In the genomic region with DNA sequence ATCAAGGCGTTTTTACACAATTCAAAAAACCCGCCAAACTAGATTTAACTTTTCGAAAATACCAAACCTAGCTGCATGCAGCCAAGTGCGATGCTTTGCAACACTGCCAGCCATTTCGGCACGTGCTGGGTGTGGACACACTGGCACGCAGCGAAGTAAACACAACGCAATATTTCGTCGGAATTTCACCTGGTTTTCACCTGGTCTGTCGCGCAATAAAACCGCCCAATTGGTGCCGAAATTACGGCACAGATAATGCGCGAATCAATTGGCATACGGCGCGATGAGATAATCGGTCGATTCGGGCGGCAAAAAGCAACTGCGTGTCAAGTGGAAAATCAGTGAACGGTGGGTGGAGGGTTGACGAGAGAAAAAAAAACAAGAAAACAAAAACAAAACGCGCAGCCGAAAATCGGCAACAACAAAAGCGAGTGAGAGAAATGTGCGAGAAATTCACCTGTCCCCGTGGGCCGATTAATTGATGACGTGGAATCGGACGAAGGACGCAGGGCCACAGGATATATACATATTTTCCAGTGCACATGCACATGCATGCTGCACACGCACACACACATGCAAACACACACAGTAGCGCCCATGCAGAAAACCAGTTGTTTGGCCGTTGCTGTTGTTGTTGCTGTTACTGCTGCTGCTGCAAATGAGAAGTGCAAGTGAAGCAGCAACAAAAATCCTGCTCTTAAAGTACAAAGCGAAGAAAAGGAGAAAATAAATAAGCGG, we compare ENCODE assay signal across 4 fruit fly cellular contexts.
TF ChIP-seq lines count a peak whose summit lies in the region.

Gene Mnn1, plus strand, starts transcription at position 113 of the 738 bp plus-strand sequence.

TF ChIP-seq in whole organism, adult, 20 proteins besides CTCF, POLR2A, EP300 and RAD21 (continued from another document):
- TF ChIP-seq toe (GFP tag; optimal IDR thresholded peaks at IDR 0.05; lab: Kevin White, UChicago) (no peak), bab1 (GFP tag; optimal IDR thresholded peaks at IDR 0.05; lab: Kevin White, UChicago) (peak; percentile 77), CG11617 (GFP tag; optimal IDR thresholded peaks at IDR 0.05; lab: Kevin White, UChicago) (peak; percentile 63), Mnt (GFP tag; optimal IDR thresholded peaks at IDR 0.05; lab: Kevin White, UChicago) (peak; percentile 100)

TF ChIP-seq in whole organism, embryonic, 481 proteins besides CTCF, POLR2A, EP300 and RAD21 (continued from another document and continues in another):
- peak; percentile 69 for TF ChIP-seq Myb (GFP tag; optimal IDR thresholded peaks at IDR 0.05; lab: Kevin White, UChicago)
- peak; percentile 3 for TF ChIP-seq CG3065 (GFP tag; optimal IDR thresholded peaks at IDR 0.05; lab: Kevin White, UChicago)
- peak; percentile 97 for TF ChIP-seq nerfin-1 (tag; optimal IDR thresholded peaks at IDR 0.05; lab: Kevin White, UChicago)
- TF ChIP-seq CG15601 (tag; optimal IDR thresholded peaks at IDR 0.05; lab: Kevin White, UChicago), result peak; percentile 13
- TF ChIP-seq jumu (GFP tag; optimal IDR thresholded peaks at IDR 0.05; lab: Kevin White, UChicago), result peak; percentile 32
- 0 out of 2 replicates have a peak, but pooled peaks have one; percentile 15 for TF ChIP-seq E2f1 (GFP tag; IDR thresholded peaks at IDR 0.05; lab: Robert Waterston, UW)
- no peak for TF ChIP-seq pita (GFP tag; optimal IDR thresholded peaks at IDR 0.05; lab: Kevin White, UChicago)
- TF ChIP-seq CG9797 (GFP tag; optimal IDR thresholded peaks at IDR 0.05; lab: Kevin White, UChicago), result peak; percentile 92
- peak; percentile 80 for TF ChIP-seq stwl (tag; optimal IDR thresholded peaks at IDR 0.05; lab: Kevin White, UChicago)
- no peak for TF ChIP-seq CG12236 (GFP tag; optimal IDR thresholded peaks at IDR 0.05; lab: Kevin White, UChicago)
- TF ChIP-seq Awh (GFP tag; IDR thresholded peaks at IDR 0.05; lab: Robert Waterston, UW), result no peak
- TF ChIP-seq wek (GFP tag; optimal IDR thresholded peaks at IDR 0.05; lab: Kevin White, UChicago), result no peak
- peak; percentile 24 for TF ChIP-seq CG13424 (tag; optimal IDR thresholded peaks at IDR 0.05; lab: Kevin White, UChicago)
- TF ChIP-seq sens (GFP tag; lab: Kevin White, UChicago), result peak; percentile 81
- no peak for TF ChIP-seq CG8765 (GFP tag; IDR thresholded peaks at IDR 0.05; lab: Robert Waterston, UW)
- TF ChIP-seq sqz (GFP tag; optimal IDR thresholded peaks at IDR 0.05; lab: Kevin White, UChicago), result peak; percentile 93
- peak; percentile 22; the same call in 1 of the 2 replicates for TF ChIP-seq NFAT (GFP tag; IDR thresholded peaks at IDR 0.05; lab: Robert Waterston, UW)
- TF ChIP-seq emc (GFP tag; optimal IDR thresholded peaks at IDR 0.05; lab: Kevin White, UChicago), result peak; percentile 22
- TF ChIP-seq CG11723 (GFP tag; optimal IDR thresholded peaks at IDR 0.05; lab: Kevin White, UChicago), result no peak
- peak; percentile 70 for TF ChIP-seq CG2116 (GFP tag; optimal IDR thresholded peaks at IDR 0.05; lab: Kevin White, UChicago)
- TF ChIP-seq CG11456 (GFP tag; IDR thresholded peaks at IDR 0.05; lab: Robert Waterston, UW), result 0 out of 3 replicates have a peak, but pooled peaks have one; percentile 41
- TF ChIP-seq Meics (GFP tag; optimal IDR thresholded peaks at IDR 0.05; lab: Kevin White, UChicago), result peak; percentile 93
- peak; percentile 86 for TF ChIP-seq D (optimal IDR thresholded peaks at IDR 0.05; lab: Kevin White, UChicago)
- no peak for TF ChIP-seq D (GFP tag; optimal IDR thresholded peaks at IDR 0.05; lab: Kevin White, UChicago)
- no peak for TF ChIP-seq CG31224 (GFP tag; IDR thresholded peaks at IDR 0.05; lab: Robert Waterston, UW)
- TF ChIP-seq amos (GFP tag; IDR thresholded peaks at IDR 0.05; lab: Robert Waterston, UW; ENCODE audit: partially characterized antibody), result no peak; the same call in 1 of the 2 replicates
- TF ChIP-seq CG34376 (GFP tag; optimal IDR thresholded peaks at IDR 0.05; lab: Kevin White, UChicago), result peak; percentile 65
- TF ChIP-seq CG11247 (GFP tag; IDR thresholded peaks at IDR 0.05; lab: Robert Waterston, UW), result 0 out of 2 replicates have a peak, but pooled peaks have one; percentile 5
- peak; percentile 10 for TF ChIP-seq CG4820 (GFP tag; optimal IDR thresholded peaks at IDR 0.05; lab: Kevin White, UChicago)
- peak; percentile 26; the same call in 1 of the 2 replicates for TF ChIP-seq tna (GFP tag; IDR thresholded peaks at IDR 0.05; lab: Robert Waterston, UW; ENCODE audit: partially characterized antibody)
- TF ChIP-seq Fer1 (GFP tag; optimal IDR thresholded peaks at IDR 0.05; lab: Kevin White, UChicago), result peak; percentile 67
- TF ChIP-seq btn (GFP tag; optimal IDR thresholded peaks at IDR 0.05; lab: Kevin White, UChicago), result peak; percentile 6
- peak; percentile 69 for TF ChIP-seq trem (tag; optimal IDR thresholded peaks at IDR 0.05; lab: Kevin White, UChicago)
- peak; percentile 26; the same call in 1 of the 2 replicates for TF ChIP-seq Xrp1 (GFP tag; IDR thresholded peaks at IDR 0.05; lab: Robert Waterston, UW)
- TF ChIP-seq toy (GFP tag; IDR thresholded peaks at IDR 0.05; lab: Robert Waterston, UW), result no peak
- TF ChIP-seq Neu2 (GFP tag; optimal IDR thresholded peaks at IDR 0.05; lab: Kevin White, UChicago; ENCODE audit: borderline replicate concordance), result no peak
- TF ChIP-seq CG4854 (GFP tag; optimal IDR thresholded peaks at IDR 0.05; lab: Kevin White, UChicago), result peak; percentile 37

TF ChIP-seq in whole organism, prepupa, 60 proteins besides CTCF, POLR2A, EP300 and RAD21 (continued from another document):
- TF ChIP-seq fkh (GFP tag; optimal IDR thresholded peaks at IDR 0.05; lab: Kevin White, UChicago), result no peak
- no peak for TF ChIP-seq CG34406 (GFP tag; optimal IDR thresholded peaks at IDR 0.05; lab: Kevin White, UChicago)

TF ChIP-seq in whole organism, wandering third instar larva, 38 proteins besides CTCF, POLR2A, EP300 and RAD21 (continued from another document):
- TF ChIP-seq h (GFP tag; optimal IDR thresholded peaks at IDR 0.05; lab: Kevin White, UChicago) (peak; percentile 82), Myc (optimal IDR thresholded peaks at IDR 0.05; lab: Kevin White, UChicago) (peak; percentile 35), usp (GFP tag; optimal IDR thresholded peaks at IDR 0.05; lab: Kevin White, UChicago) (no peak), Hnf4 (GFP tag; optimal IDR thresholded peaks at IDR 0.05; lab: Kevin White, UChicago) (no peak), ey (GFP tag; optimal IDR thresholded peaks at IDR 0.05; lab: Kevin White, UChicago) (peak; percentile 41), Sp1 (GFP tag; optimal IDR thresholded peaks at IDR 0.05; lab: Kevin White, UChicago) (peak; percentile 51), psq (GFP tag; optimal IDR thresholded peaks at IDR 0.05; lab: Kevin White, UChicago) (peak; percentile 84), Rel (GFP tag; optimal IDR thresholded peaks at IDR 0.05; lab: Kevin White, UChicago) (no peak), Rel (tag; optimal IDR thresholded peaks at IDR 0.05; lab: Kevin White, UChicago) (peak; percentile 86), woc (GFP tag; optimal IDR thresholded peaks at IDR 0.05; lab: Kevin White, UChicago) (no peak), CG9705 (GFP tag; optimal IDR thresholded peaks at IDR 0.05; lab: Kevin White, UChicago) (peak; percentile 36)
TF ChIP-seq in whole organism, wandering third instar larva: peak in this region for 19.
